Worm (Caenorhabditis elegans) whole organism, dauer: Measurements from ENCODE around the gene T12B3.3.

ENCODE experiments used
- unc-62 ChIP-seq: sonication (generic microtip); optimal IDR thresholded peaks from 2 replicates; lab custom pipeline; 2017; ENCODE audit warnings: missing biosample characterization, missing genetic modification reagents, missing genetic modification characterization

Gene T12B3.3

ce11 chrIV:7426055-7426454 lies 51.1 kb downstream of the T12B3.3 start:
- no peak for TF ChIP-seq unc-62 (GFP tag; lab: Kevin White, UChicago)
